Worm (Caenorhabditis elegans) whole organism, late embryonic: Measurements from ENCODE around the gene taf-7.1.

ENCODE experiments used
- F13H6.1 ChIP-seq: sonication (generic microtip); optimal IDR thresholded peaks from 2 replicates; lab custom pipeline; 2016; ENCODE audit warnings: missing genetic modification characterization, missing compliant biosample characterization
- elt-2 ChIP-seq: sonication (generic microtip); optimal IDR thresholded peaks from 2 replicates; lab custom pipeline; 2016; ENCODE audit warnings: missing genetic modification reagents, missing genetic modification characterization, missing compliant biosample characterization
- ets-4 ChIP-seq: sonication (generic microtip); optimal IDR thresholded peaks from 2 replicates; lab custom pipeline; 2016; ENCODE audit warnings: missing genetic modification characterization, missing compliant biosample characterization
- eyg-1 ChIP-seq: sonication (generic microtip); optimal IDR thresholded peaks from 2 replicates; lab custom pipeline; 2016; ENCODE audit warnings: missing genotype, missing genetic modification characterization, missing compliant biosample characterization
- fkh-6 ChIP-seq: sonication (generic microtip); optimal IDR thresholded peaks from 2 replicates; lab custom pipeline; 2016; ENCODE audit warnings: missing genetic modification characterization, missing compliant biosample characterization
- hlh-30 ChIP-seq: sonication (generic microtip); optimal IDR thresholded peaks from 2 replicates; lab custom pipeline; 2017; ENCODE audit warnings: antibody characterized with exemption, missing genetic modification characterization, missing compliant biosample characterization; ENCODE audit not compliant: insufficient read depth
- nfya-1 ChIP-seq: sonication (generic microtip); optimal IDR thresholded peaks from 2 replicates; lab custom pipeline; 2017; ENCODE audit warnings: missing genetic modification characterization, mild to moderate bottlenecking, missing compliant biosample characterization, antibody characterized with exemption, moderate library complexity
- pag-3 ChIP-seq: sonication (generic microtip); optimal IDR thresholded peaks from 2 replicates; lab custom pipeline; 2016; ENCODE audit warnings: missing compliant biosample characterization, missing genetic modification characterization, borderline replicate concordance
- pha-4 ChIP-seq: fragments of 150-350 bp; optimal IDR thresholded peaks from 2 replicates; lab custom pipeline; 2018; ENCODE audit warnings: missing biosample characterization, missing genetic modification reagents, missing genetic modification characterization
- zip-5 ChIP-seq: sonication (generic microtip); optimal IDR thresholded peaks from 2 replicates; lab custom pipeline; 2016; ENCODE audit warnings: missing genetic modification characterization, missing compliant biosample characterization

DNA sequence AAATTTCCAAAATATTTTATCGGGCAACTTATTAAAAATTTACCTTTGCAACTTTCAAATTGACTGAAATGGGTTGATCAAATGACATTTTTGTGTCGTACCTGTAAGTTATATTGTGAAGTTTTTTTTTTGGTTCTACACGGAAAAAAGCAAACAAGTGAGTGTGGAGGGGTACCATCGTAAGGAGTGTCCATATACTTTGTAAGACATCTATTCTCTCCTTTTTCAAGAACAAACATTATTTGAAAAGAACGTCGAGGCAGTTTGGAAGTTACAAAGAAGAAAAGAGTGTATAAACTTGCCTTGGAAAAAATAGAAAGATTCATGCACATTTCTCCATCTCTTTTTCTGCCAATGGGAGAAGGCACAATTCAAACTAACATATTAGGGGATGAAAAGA, at the start of gene taf-7.1:
- TF ChIP-seq pag-3 (tag; lab: Kevin White, UChicago), result no peak
- TF ChIP-seq nfya-1 (tag; lab: Kevin White, UChicago), result no peak
- TF ChIP-seq hlh-30 (tag; lab: Kevin White, UChicago), result no peak
- no peak for TF ChIP-seq fkh-6
- no peak for TF ChIP-seq eyg-1 (tag; lab: Kevin White, UChicago)
- no peak for TF ChIP-seq elt-2 (tag; lab: Kevin White, UChicago)
- no peak for TF ChIP-seq zip-5 (tag; lab: Kevin White, UChicago)
- TF ChIP-seq F13H6.1 (tag; lab: Kevin White, UChicago), result no peak
- TF ChIP-seq ets-4 (tag; lab: Kevin White, UChicago), result no peak
- no peak for TF ChIP-seq pha-4 (tag; lab: Kevin White, UChicago)
